Worm (Caenorhabditis elegans): ENCODE measurements around the gene T13F2.6.

T13F2.6 gene

DNA sequence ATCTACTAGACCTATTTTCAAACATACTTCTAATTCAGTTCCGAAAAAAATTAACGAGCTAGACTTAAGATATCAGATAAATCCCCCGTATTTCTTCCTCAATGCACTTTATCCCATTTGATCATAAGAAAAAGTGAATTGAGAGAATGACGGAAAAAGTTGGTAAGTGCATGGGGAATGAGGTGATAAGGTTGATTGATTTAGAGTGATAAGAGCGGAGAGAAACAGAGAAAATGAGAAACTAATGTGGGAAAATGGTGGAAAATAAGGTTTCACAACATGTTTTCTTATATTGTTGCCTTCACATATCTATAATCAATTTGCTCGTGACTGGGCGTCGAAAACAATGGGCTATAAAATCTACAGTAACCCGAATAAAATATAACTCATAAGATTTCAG is 42.4 kb upstream of the T13F2.6 start (continued):
- no peak for TF ChIP-seq ztf-11 (tag; optimal IDR thresholded peaks at IDR 0.05)
- TF ChIP-seq nhr-90 (tag; optimal IDR thresholded peaks at IDR 0.05; ENCODE audit: poor library complexity), result peak; percentile 18
- TF ChIP-seq hpl-2 (GFP tag; optimal IDR thresholded peaks at IDR 0.05), result no peak
- TF ChIP-seq dpl-1 (GFP tag; optimal IDR thresholded peaks at IDR 0.05), result no peak
- TF ChIP-seq hlh-4 (tag; optimal IDR thresholded peaks at IDR 0.05), result no peak
- no peak for TF ChIP-seq tlp-1 (tag; optimal IDR thresholded peaks at IDR 0.05)
- no peak for TF ChIP-seq C04F5.9 (tag; optimal IDR thresholded peaks at IDR 0.05)
- TF ChIP-seq ces-1 (GFP tag; optimal IDR thresholded peaks at IDR 0.05), result no peak
- no peak for TF ChIP-seq ama-1 (optimal IDR thresholded peaks at IDR 0.05)
- no peak for TF ChIP-seq unc-130 (tag; optimal IDR thresholded peaks at IDR 0.05)
- TF ChIP-seq fkh-4 (tag; optimal IDR thresholded peaks at IDR 0.05; ENCODE audit: borderline replicate concordance), result no peak
- no peak for TF ChIP-seq irx-1 (tag; optimal IDR thresholded peaks at IDR 0.05)
- TF ChIP-seq nhr-11 (tag; optimal IDR thresholded peaks at IDR 0.05), result no peak
- no peak for TF ChIP-seq unc-86 (tag; optimal IDR thresholded peaks at IDR 0.05)
- no peak for TF ChIP-seq unc-30 (tag; optimal IDR thresholded peaks at IDR 0.05)
- TF ChIP-seq Y116A8C.19 (tag; optimal IDR thresholded peaks at IDR 0.05; ENCODE audit: borderline replicate concordance), result no peak
- TF ChIP-seq sup-37 (GFP tag; optimal IDR thresholded peaks at IDR 0.05), result no peak
- TF ChIP-seq rnt-1 (tag; optimal IDR thresholded peaks at IDR 0.05), result peak; percentile 24
- TF ChIP-seq nhr-85 (tag), result peak; percentile 77
- no peak for TF ChIP-seq lir-3 (tag; optimal IDR thresholded peaks at IDR 0.05; ENCODE audit: poor library complexity)
- TF ChIP-seq lin-14 (GFP tag; optimal IDR thresholded peaks at IDR 0.05), result peak; percentile 66
- no peak for TF ChIP-seq ceh-63 (GFP tag; optimal IDR thresholded peaks at IDR 0.05)
- TF ChIP-seq pag-3 (tag; optimal IDR thresholded peaks at IDR 0.05; ENCODE audit: borderline replicate concordance, insufficient read depth), result no peak
- TF ChIP-seq lsy-2 (tag; optimal IDR thresholded peaks at IDR 0.05), result peak; percentile 27 to 35
- no peak for TF ChIP-seq swsn-7 (tag; optimal IDR thresholded peaks at IDR 0.05)
- TF ChIP-seq C16A3.4 (tag; optimal IDR thresholded peaks at IDR 0.05), result no peak
- no peak for TF ChIP-seq nhr-77 (tag; optimal IDR thresholded peaks at IDR 0.05)
- peak; percentile 63 for TF ChIP-seq nhr-71 (tag; optimal IDR thresholded peaks at IDR 0.05)
- no peak for TF ChIP-seq lin-39 (tag; optimal IDR thresholded peaks at IDR 0.05)
- TF ChIP-seq vab-15 (tag; optimal IDR thresholded peaks at IDR 0.05), result no peak
- no peak for TF ChIP-seq xbp-1 (tag; optimal IDR thresholded peaks at IDR 0.05)
- no peak for TF ChIP-seq fos-1 (tag; optimal IDR thresholded peaks at IDR 0.05)
- no peak for TF ChIP-seq nhr-47 (tag; optimal IDR thresholded peaks at IDR 0.05)
- no peak for TF ChIP-seq F16B12.6 (tag; optimal IDR thresholded peaks at IDR 0.05)
- TF ChIP-seq fkh-8 (tag; optimal IDR thresholded peaks at IDR 0.05), result no peak

DNA sequence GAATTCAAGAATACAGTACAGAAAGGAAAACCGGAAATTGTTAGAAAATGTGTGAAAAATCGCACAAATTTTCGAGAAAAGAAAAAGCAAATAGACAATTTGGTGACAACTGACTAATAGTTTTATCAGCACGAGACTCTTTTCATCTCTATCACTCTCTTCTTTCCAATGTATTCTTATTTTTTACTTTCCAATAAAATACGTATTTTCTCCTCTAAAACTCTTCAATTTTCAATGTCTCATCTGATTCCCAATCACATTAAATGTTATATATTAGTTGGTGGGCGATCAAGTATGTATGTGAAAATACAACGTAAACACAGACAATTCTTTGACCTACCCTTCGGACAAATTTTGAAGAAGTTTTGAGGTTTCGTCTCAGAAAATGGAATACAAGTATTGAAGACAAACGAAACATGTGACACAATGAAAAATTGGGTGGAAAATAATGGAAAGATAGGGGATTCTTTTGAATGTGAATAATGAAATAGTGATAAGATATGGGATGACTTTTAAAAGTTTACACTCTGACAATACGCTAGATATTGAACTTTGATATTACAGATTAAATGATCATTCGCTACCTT is 40.8 kb upstream of the T13F2.6 start, which contains the start of gene cka-1:
Gene cka-1 (minus strand): TSS at position 418 of the 587 bp plus-strand sequence.
- no peak for TF ChIP-seq aha-1 (tag; optimal IDR thresholded peaks at IDR 0.05)
- TF ChIP-seq aly-2 (tag; optimal IDR thresholded peaks at IDR 0.05), result no peak
- no peak for TF ChIP-seq ceh-90 (tag; optimal IDR thresholded peaks at IDR 0.05)
- TF ChIP-seq nhr-19 (GFP tag; conservative IDR thresholded peaks at IDR 0.05), result no peak
- TF ChIP-seq C16A3.4 (tag; optimal IDR thresholded peaks at IDR 0.05), result peak; percentile 16
- no peak for TF ChIP-seq nhr-84 (tag; optimal IDR thresholded peaks at IDR 0.05)
- no peak for TF ChIP-seq lir-3 (tag; optimal IDR thresholded peaks at IDR 0.05; ENCODE audit: poor library complexity)
- TF ChIP-seq egl-13 (tag; optimal IDR thresholded peaks at IDR 0.05), result no peak
- no peak for TF ChIP-seq lin-15B (tag; optimal IDR thresholded peaks at IDR 0.05)
- TF ChIP-seq isw-1 (GFP tag; IDR thresholded peaks at IDR 0.05), result no peak
- no peak for TF ChIP-seq mdl-1 (tag; optimal IDR thresholded peaks at IDR 0.05)
- peak; percentile 52 for TF ChIP-seq elt-2 (tag; optimal IDR thresholded peaks at IDR 0.05)
- no peak for TF ChIP-seq rnt-1 (tag; optimal IDR thresholded peaks at IDR 0.05)
- no peak for TF ChIP-seq efl-3 (GFP tag; optimal IDR thresholded peaks at IDR 0.05)
- no peak for TF ChIP-seq fos-1 (tag; optimal IDR thresholded peaks at IDR 0.05)
- TF ChIP-seq fkh-10 (GFP tag; optimal IDR thresholded peaks at IDR 0.05), result no peak
- TF ChIP-seq tlp-1 (tag; optimal IDR thresholded peaks at IDR 0.05), result no peak
- peak in 1 of 2 experiments; percentile 6 for TF ChIP-seq efl-1 (optimal IDR thresholded peaks at IDR 0.05)
- peak in 1 of 2 experiments; percentile 89 for TF ChIP-seq efl-1 (GFP tag; optimal IDR thresholded peaks at IDR 0.05 in 1 of 2)
- TF ChIP-seq lin-14 (GFP tag; optimal IDR thresholded peaks at IDR 0.05), result peak; percentile 71
- no peak for TF ChIP-seq hpl-2 (GFP tag; optimal IDR thresholded peaks at IDR 0.05)
- no peak for TF ChIP-seq unc-62 (GFP tag; optimal IDR thresholded peaks at IDR 0.05)
- no peak for TF ChIP-seq dsc-1 (tag; optimal IDR thresholded peaks at IDR 0.05)
- TF ChIP-seq hlh-4 (tag; optimal IDR thresholded peaks at IDR 0.05), result no peak
- TF ChIP-seq nhr-20 (tag; optimal IDR thresholded peaks at IDR 0.05), result peak; percentile 63
- no peak for TF ChIP-seq Y116A8C.19 (tag; optimal IDR thresholded peaks at IDR 0.05; ENCODE audit: borderline replicate concordance)
